Worm (Caenorhabditis elegans): Measurements from ENCODE around the gene npp-22.

DNA sequence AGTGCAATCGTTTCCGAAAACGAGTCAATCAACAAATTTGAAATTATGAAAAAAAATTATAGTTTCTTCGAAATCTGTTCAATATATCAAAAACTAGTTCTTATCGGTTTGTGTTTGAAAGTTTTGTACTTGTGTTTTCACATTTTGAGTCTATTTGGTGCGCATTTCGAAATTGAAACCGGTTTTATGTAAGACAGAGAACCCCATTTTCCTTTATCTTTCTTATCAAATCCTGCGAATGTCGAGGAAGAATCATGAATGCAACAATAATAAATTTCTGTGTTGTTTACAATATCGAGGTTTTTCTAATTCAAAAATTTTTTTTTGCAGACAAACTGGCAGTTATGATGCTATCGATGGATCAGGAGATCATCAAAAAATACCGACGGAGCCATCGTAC is 50.4 kb downstream of the npp-22 start:
- TF ChIP-seq him-1 (tag; optimal IDR thresholded peaks at IDR 0.05) (no peak), dao-5 (tag; optimal IDR thresholded peaks at IDR 0.05) (no peak), W03F9.2 (tag; optimal IDR thresholded peaks at IDR 0.05) (no peak)
